Fruit fly (Drosophila melanogaster) whole organism, embryonic: Measurements from ENCODE around the gene CG31538.

Experiments
- Blimp-1 ChIP-seq: fragments of 200-800 bp; sonication (Bioruptor generic); optimal IDR thresholded peaks from 3 replicates; lab custom pipeline; 2018; ENCODE audit warnings: missing biosample characterization, missing genetic modification characterization, mild to moderate bottlenecking, moderate library complexity, missing genetic modification reagents
- C15 ChIP-seq: fragments of 200-800 bp; sonication (Bioruptor generic); IDR thresholded peaks from 3 replicates; pipeline ENCODE4 v1.3.6; 2022; ENCODE audit warnings: missing biosample characterization, missing genetic modification characterization
- CG10431 ChIP-seq: fragments of 200-800 bp; sonication (Bioruptor generic); optimal IDR thresholded peaks from 3 replicates; lab custom pipeline; 2018; ENCODE audit warnings: missing biosample characterization, mild to moderate bottlenecking, missing genetic modification characterization
- CG10462 ChIP-seq: fragments of 200-800 bp; sonication (Bioruptor generic); optimal IDR thresholded peaks from 2 replicates; lab custom pipeline; 2016; ENCODE audit warnings: missing biosample characterization, missing genetic modification characterization
- CG11504 ChIP-seq: fragments of 200-800 bp; sonication (Bioruptor generic); optimal IDR thresholded peaks from 3 replicates; lab custom pipeline; 2019; ENCODE audit warnings: missing biosample characterization, mild to moderate bottlenecking, missing genetic modification characterization, moderate library complexity
- CG12104 ChIP-seq: fragments of 200-800 bp; sonication (Bioruptor generic); optimal IDR thresholded peaks from 3 replicates; lab custom pipeline; 2016; ENCODE audit warnings: missing biosample characterization, missing genetic modification characterization
- CG14710 ChIP-seq: fragments of 200-800 bp; sonication (Bioruptor generic); optimal IDR thresholded peaks from 3 replicates; lab custom pipeline; 2019; ENCODE audit warnings: missing biosample characterization, mild to moderate bottlenecking, missing genetic modification characterization, moderate library complexity
- CG15011 ChIP-seq: fragments of 200-800 bp; sonication (Bioruptor generic); optimal IDR thresholded peaks from 3 replicates; lab custom pipeline; 2018; ENCODE audit warnings: missing biosample characterization, mild to moderate bottlenecking, missing genetic modification characterization
- CG17568 ChIP-seq: fragments of 200-800 bp; sonication (Bioruptor generic); optimal IDR thresholded peaks from 2 replicates; lab custom pipeline; 2018; ENCODE audit warnings: missing biosample characterization, mild to moderate bottlenecking, missing genetic modification characterization, moderate library complexity
- CG18476 ChIP-seq: fragments of 200-800 bp; sonication (Bioruptor generic); optimal IDR thresholded peaks from 2 replicates; lab custom pipeline; 2016; ENCODE audit warnings: missing biosample characterization, mild to moderate bottlenecking, missing genetic modification characterization
- CG18599 ChIP-seq: fragments of 200-800 bp; sonication (Bioruptor generic); optimal IDR thresholded peaks from 3 replicates; lab custom pipeline; 2017; ENCODE audit warnings: missing biosample characterization, missing genetic modification characterization, mild to moderate bottlenecking, moderate library complexity, missing genetic modification reagents
- CG2202 ChIP-seq: fragments of 200-800 bp; sonication (Bioruptor generic); optimal IDR thresholded peaks from 2 replicates; lab custom pipeline; 2018; ENCODE audit warnings: missing biosample characterization, mild to moderate bottlenecking, missing genetic modification characterization
- CG2875 ChIP-seq: fragments of 200-800 bp; sonication (Bioruptor generic); optimal IDR thresholded peaks from 2 replicates; lab custom pipeline; 2017; ENCODE audit warnings: missing biosample characterization, mild to moderate bottlenecking, missing genetic modification characterization, missing genetic modification reagents
- CG3281 ChIP-seq: fragments of 200-800 bp; sonication (Bioruptor generic); optimal IDR thresholded peaks from 3 replicates; lab custom pipeline; 2017; ENCODE audit warnings: missing biosample characterization, mild to moderate bottlenecking, missing genetic modification characterization
- CG6175 ChIP-seq: fragments of 200-800 bp; sonication (Bioruptor generic); IDR thresholded peaks from 3 replicates; pipeline ENCODE4 v1.3.6; 2022; ENCODE audit warnings: missing biosample characterization, missing genetic modification characterization
- CG6689 ChIP-seq: fragments of 200-800 bp; sonication (Bioruptor generic); IDR thresholded peaks from 2 replicates; pipeline ENCODE4 v1.3.6; 2022; ENCODE audit warnings: missing biosample characterization, missing genetic modification characterization
- CG6791 ChIP-seq: fragments of 200-800 bp; sonication (Bioruptor generic); IDR thresholded peaks from 3 replicates; pipeline ENCODE4 v1.3.6; 2022; ENCODE audit warnings: missing biosample characterization, missing genetic modification characterization; ENCODE audit not compliant: partially characterized antibody
- CG7745 ChIP-seq: fragments of 200-800 bp; sonication (Bioruptor generic); optimal IDR thresholded peaks from 2 replicates; lab custom pipeline; 2018; ENCODE audit warnings: missing biosample characterization, mild to moderate bottlenecking, missing genetic modification characterization, moderate library complexity
- CG7928 ChIP-seq: fragments of 200-800 bp; sonication (Bioruptor generic); optimal IDR thresholded peaks from 2 replicates; lab custom pipeline; 2017; ENCODE audit warnings: missing biosample characterization, mild to moderate bottlenecking, missing genetic modification characterization
- CG8290 ChIP-seq, 3 experiments: fragments of 200-800 bp; sonication (Bioruptor generic); optimal IDR thresholded peaks; 2 replicates each; lab custom pipeline; 2016 to 2019; ENCODE audit warnings: missing biosample characterization in 3 of 3, missing genetic modification characterization in 3 of 3, mild to moderate bottlenecking in 2 of 3, moderate library complexity in 1 of 3
- CkIIα-i1 ChIP-seq: fragments of 200-800 bp; sonication (Bioruptor generic); IDR thresholded peaks from 2 replicates; pipeline ENCODE4 v1.3.6; 2022; ENCODE audit warnings: missing biosample characterization, missing genetic modification characterization
- D ChIP-seq, 2 experiments: fragments of 200-800 bp in 1 of 2; fragments of >200 bp in 1 of 2; sonication (Bioruptor generic) in 1 of 2; optimal IDR thresholded peaks; 2 replicates in 1 of 2; 3 replicates in 1 of 2; lab custom pipeline; 2017; ENCODE audit warnings: mild to moderate bottlenecking in 1 of 2, missing biosample characterization in 1 of 2, missing genetic modification characterization in 1 of 2, missing genetic modification reagents in 1 of 2
- Dip3 ChIP-seq: fragments of 200-800 bp; sonication (Bioruptor generic); optimal IDR thresholded peaks from 3 replicates; lab custom pipeline; 2016; ENCODE audit warnings: missing biosample characterization, missing genetic modification characterization
- E2f1 ChIP-seq: fragments of 200-800 bp; sonication (Bioruptor generic); IDR thresholded peaks from 2 replicates; pipeline ENCODE4 v1.3.6; 2022; ENCODE audit warnings: missing biosample characterization, missing genetic modification characterization
- Ets97D ChIP-seq: fragments of 200-800 bp; sonication (Bioruptor generic); optimal IDR thresholded peaks from 3 replicates; lab custom pipeline; 2016; ENCODE audit warnings: missing biosample characterization, missing genetic modification characterization
- Hsf ChIP-seq: fragments of 200-800 bp; sonication (Bioruptor generic); optimal IDR thresholded peaks from 3 replicates; lab custom pipeline; 2016; ENCODE audit warnings: missing biosample characterization, missing genetic modification characterization
- NC2β ChIP-seq: fragments of 200-800 bp; sonication (Bioruptor generic); optimal IDR thresholded peaks from 2 replicates; lab custom pipeline; 2016; ENCODE audit warnings: missing biosample characterization, missing genetic modification characterization
- Nf-YC ChIP-seq: fragments of 200-800 bp; optimal IDR thresholded peaks from 3 replicates; lab custom pipeline; 2019; ENCODE audit warnings: missing biosample characterization, mild to moderate bottlenecking, missing genetic modification characterization, moderate library complexity
- Poxn ChIP-seq: fragments of 200-800 bp; sonication (Bioruptor generic); IDR thresholded peaks from 2 replicates; pipeline ENCODE4 v1.3.6; 2022; ENCODE audit warnings: missing biosample characterization, missing genetic modification characterization
- Sry-β ChIP-seq: fragments of 200-800 bp; sonication (Bioruptor generic); optimal IDR thresholded peaks from 2 replicates; lab custom pipeline; 2018; ENCODE audit warnings: missing biosample characterization, mild to moderate bottlenecking, missing genetic modification characterization, moderate library complexity
- Stat92E ChIP-seq, 3 experiments: fragments of >200 bp in 2 of 3; fragments of 200-800 bp in 1 of 3; sonication (Bioruptor generic) in 1 of 3; optimal IDR thresholded peaks; 2 replicates each; lab custom pipeline; 2017 to 2019; ENCODE audit warnings: missing biosample characterization in 3 of 3, missing genetic modification characterization in 3 of 3, mild to moderate bottlenecking in 1 of 3, moderate library complexity in 1 of 3
- Trl ChIP-seq, 3 experiments: fragments of >200 bp in 2 of 3; fragments of 200-800 bp in 1 of 3; sonication (Bioruptor generic) in 1 of 3; optimal IDR thresholded peaks; 2 replicates in 1 of 3; 3 replicates in 2 of 3; lab custom pipeline; 2016 to 2017; ENCODE audit warnings: missing biosample characterization in 1 of 3, missing genetic modification characterization in 1 of 3
- al ChIP-seq: fragments of 200-800 bp; sonication (Bioruptor generic); IDR thresholded peaks from 2 replicates; pipeline ENCODE4 v1.3.6; 2022; ENCODE audit warnings: missing biosample characterization, missing genetic modification characterization
- ci ChIP-seq: fragments of 200-800 bp; sonication (Bioruptor generic); IDR thresholded peaks from 3 replicates; pipeline ENCODE4 v1.3.6; 2022; ENCODE audit warnings: missing biosample characterization, missing genetic modification characterization
- eve ChIP-seq, 2 experiments: fragments of >200 bp; optimal IDR thresholded peaks; 2 replicates each; lab custom pipeline; 2017; ENCODE audit warnings: missing biosample characterization in 2 of 2, missing genetic modification characterization in 2 of 2
- fd102C ChIP-seq: fragments of 200-800 bp; sonication (Bioruptor generic); optimal IDR thresholded peaks from 2 replicates; lab custom pipeline; 2018; ENCODE audit warnings: missing biosample characterization, mild to moderate bottlenecking, missing genetic modification characterization, moderate library complexity
- kni ChIP-seq: fragments of 200-800 bp; sonication (Bioruptor generic); optimal IDR thresholded peaks from 3 replicates; lab custom pipeline; 2017; ENCODE audit warnings: mild to moderate bottlenecking, missing biosample characterization, missing genetic modification reagents, missing genetic modification characterization
- nom ChIP-seq: fragments of 200-800 bp; sonication (Bioruptor generic); optimal IDR thresholded peaks from 2 replicates; lab custom pipeline; 2017; ENCODE audit warnings: missing biosample characterization, missing genetic modification characterization, mild to moderate bottlenecking, moderate library complexity, missing genetic modification reagents
- oc ChIP-seq: fragments of 200-800 bp; sonication (Bioruptor generic); optimal IDR thresholded peaks from 2 replicates; lab custom pipeline; 2018; ENCODE audit warnings: missing biosample characterization, mild to moderate bottlenecking, missing genetic modification characterization, moderate library complexity
- pfk ChIP-seq: fragments of 200-800 bp; sonication (Bioruptor generic); optimal IDR thresholded peaks from 2 replicates; lab custom pipeline; 2018; ENCODE audit warnings: missing biosample characterization, mild to moderate bottlenecking, missing genetic modification characterization, moderate library complexity
- pum ChIP-seq: fragments of 200-800 bp; sonication (Bioruptor generic); optimal IDR thresholded peaks from 2 replicates; lab custom pipeline; 2016; ENCODE audit warnings: missing biosample characterization, missing genetic modification characterization
- salm ChIP-seq: fragments of 200-800 bp; sonication (Bioruptor generic); optimal IDR thresholded peaks from 2 replicates; lab custom pipeline; 2018; ENCODE audit warnings: missing biosample characterization, mild to moderate bottlenecking, missing genetic modification characterization
- schlank ChIP-seq: fragments of 200-800 bp; sonication (Bioruptor generic); optimal IDR thresholded peaks from 2 replicates; lab custom pipeline; 2018; ENCODE audit warnings: missing biosample characterization, mild to moderate bottlenecking, missing genetic modification characterization
- sens-2 ChIP-seq: fragments of 200-800 bp; sonication (Bioruptor generic); IDR thresholded peaks from 2 replicates; pipeline ENCODE4 v1.3.6; 2022; ENCODE audit warnings: missing biosample characterization, missing genetic modification characterization
- sqz ChIP-seq: fragments of 200-800 bp; sonication (Bioruptor generic); optimal IDR thresholded peaks from 3 replicates; lab custom pipeline; 2018; ENCODE audit warnings: missing biosample characterization, mild to moderate bottlenecking, missing genetic modification characterization
- stc ChIP-seq: fragments of 200-800 bp; sonication (Bioruptor generic); IDR thresholded peaks from 2 replicates; pipeline ENCODE4 v1.3.6; 2022; ENCODE audit warnings: missing biosample characterization, missing genetic modification characterization
- trem ChIP-seq: fragments of 200-800 bp; optimal IDR thresholded peaks from 3 replicates; lab custom pipeline; 2019; ENCODE audit warnings: missing biosample characterization, mild to moderate bottlenecking, missing genetic modification characterization, moderate library complexity

CG31538 gene

DNA sequence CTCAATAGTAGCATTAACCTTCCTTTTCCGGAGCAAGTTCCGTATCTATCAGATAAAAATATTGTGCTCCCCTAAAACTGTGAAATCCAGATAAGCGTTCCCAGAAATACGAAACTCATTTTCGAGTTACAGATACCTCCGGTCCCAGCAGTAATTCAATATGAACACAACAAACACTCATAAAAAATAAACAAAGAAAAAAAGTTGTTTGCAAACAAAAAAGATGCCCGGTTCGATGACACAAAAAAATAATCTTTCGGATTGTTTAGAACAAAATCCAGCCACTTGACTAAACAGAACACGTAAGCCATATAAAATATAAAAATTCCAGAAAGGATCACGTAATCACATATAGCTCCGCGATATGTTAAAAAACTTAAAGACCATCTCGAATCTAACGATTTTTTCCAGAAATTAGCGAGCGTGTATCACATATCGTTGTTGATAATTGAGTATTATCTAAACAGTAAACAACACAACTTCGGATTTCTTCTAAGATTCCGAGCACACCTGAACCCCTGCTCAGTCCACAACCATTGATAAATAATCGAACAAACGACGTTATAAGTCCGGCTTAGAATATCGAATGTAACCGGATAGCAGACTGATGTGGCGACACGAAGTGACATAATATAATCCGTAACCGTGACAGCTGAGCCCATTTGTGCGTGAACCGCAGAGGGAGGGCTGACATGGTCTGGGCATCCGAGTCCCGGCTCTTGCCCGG lies 41.6 kb upstream of the CG31538 start (continued):
- peak; percentile 36; the same call in 1 of the 2 replicates for TF ChIP-seq sens-2 (GFP tag; lab: Robert Waterston, UW)
- TF ChIP-seq pfk (GFP tag; lab: Kevin White, UChicago): no peak
- TF ChIP-seq ci: peak; percentile 53; the same call in 2 of the 3 replicates
- no peak for TF ChIP-seq D (optimal IDR thresholded peaks at IDR 0.05; lab: Kevin White, UChicago)
- peak; percentile 58 for TF ChIP-seq D (GFP tag; optimal IDR thresholded peaks at IDR 0.05; lab: Kevin White, UChicago)
- no peak for TF ChIP-seq CG6175 (GFP tag; lab: Robert Waterston, UW)
- peak in 1 of 3 experiments; percentile 78 for TF ChIP-seq Stat92E (GFP tag; optimal IDR thresholded peaks at IDR 0.05; lab: Kevin White, UChicago)
- no peak for TF ChIP-seq schlank (tag; lab: Kevin White, UChicago)
- peak; percentile 60 for TF ChIP-seq CG14710 (tag; lab: Kevin White, UChicago)
- TF ChIP-seq CG7745 (tag; lab: Kevin White, UChicago): peak; percentile 85
- peak; percentile 58 for TF ChIP-seq CG12104
- no peak for TF ChIP-seq Sry-β (GFP tag; lab: Kevin White, UChicago)
- peak; percentile 82 for TF ChIP-seq sqz (GFP tag; lab: Kevin White, UChicago)
- peak; percentile 0 for TF ChIP-seq Hsf (GFP tag; lab: Kevin White, UChicago)
- TF ChIP-seq CG10462: peak; percentile 27
- TF ChIP-seq CG18599 (GFP tag; lab: Kevin White, UChicago): peak; percentile 55
- no peak for TF ChIP-seq stc (GFP tag; lab: Robert Waterston, UW)
- TF ChIP-seq CG18476 (GFP tag; lab: Kevin White, UChicago): peak; percentile 13
- TF ChIP-seq oc (tag; lab: Kevin White, UChicago): peak; percentile 75
- peak; percentile 40 for TF ChIP-seq kni (GFP tag; lab: Kevin White, UChicago)
- TF ChIP-seq CG10431 (GFP tag; lab: Kevin White, UChicago): peak; percentile 15
- peak; percentile 79 for TF ChIP-seq CG17568 (GFP tag; lab: Kevin White, UChicago)
- peak; percentile 46 for TF ChIP-seq NC2β (GFP tag; lab: Kevin White, UChicago)
- no peak for TF ChIP-seq Dip3 (GFP tag; lab: Kevin White, UChicago)
- peak; percentile 30 for TF ChIP-seq trem (tag; lab: Kevin White, UChicago)
- peak; percentile 81 for TF ChIP-seq CG2202 (tag; lab: Kevin White, UChicago)
- TF ChIP-seq CG2875: peak; percentile 68
- TF ChIP-seq CG15011 (GFP tag; lab: Kevin White, UChicago): peak; percentile 33
- peak; percentile 14 for TF ChIP-seq CG3281 (GFP tag; lab: Kevin White, UChicago)
- TF ChIP-seq al (GFP tag; lab: Robert Waterston, UW): no peak
- peak; percentile 50 for TF ChIP-seq Blimp-1 (GFP tag; lab: Kevin White, UChicago)
- TF ChIP-seq pum (GFP tag; lab: Kevin White, UChicago): no peak
- no peak for TF ChIP-seq Trl (optimal IDR thresholded peaks at IDR 0.05; lab: Kevin White, UChicago)
- TF ChIP-seq Trl (GFP tag; optimal IDR thresholded peaks at IDR 0.05; lab: Kevin White, UChicago): peak; percentile 47
- TF ChIP-seq salm (tag; lab: Kevin White, UChicago): no peak

DNA sequence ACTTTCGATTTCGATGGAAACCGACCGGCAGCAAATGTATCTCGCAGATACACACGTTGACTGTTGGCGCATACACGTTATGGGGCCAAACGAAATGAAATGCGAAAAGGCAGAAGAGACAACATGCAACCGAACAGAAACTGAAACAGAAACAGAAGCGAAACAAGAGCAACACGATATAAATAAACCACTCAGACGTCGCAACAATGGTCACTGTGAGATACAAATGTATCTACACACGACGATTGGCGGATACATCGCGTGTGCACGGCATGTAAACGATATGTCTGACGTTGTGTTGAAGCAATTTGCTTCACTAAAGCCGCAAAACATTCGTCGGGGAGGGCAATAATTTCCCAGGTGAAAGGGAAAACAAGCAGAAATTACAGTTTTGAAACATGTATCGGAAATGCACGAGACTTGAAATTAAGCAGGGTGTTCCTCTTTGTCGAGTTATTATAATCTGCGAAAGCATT lies 40.1 kb upstream of the CG31538 start:
- TF ChIP-seq Ets97D (GFP tag; lab: Kevin White, UChicago): no peak
- no peak for TF ChIP-seq CG7928 (GFP tag; lab: Kevin White, UChicago)
- TF ChIP-seq CkIIα-i1: no peak
- TF ChIP-seq eve (GFP tag; optimal IDR thresholded peaks at IDR 0.05; lab: Kevin White, UChicago): peak in 1 of 2 experiments; percentile 54
- TF ChIP-seq E2f1 (GFP tag; lab: Robert Waterston, UW): no peak
- no peak for TF ChIP-seq CG6791 (GFP tag; lab: Robert Waterston, UW)
- TF ChIP-seq pfk (GFP tag; lab: Kevin White, UChicago): peak; percentile 1
- TF ChIP-seq Nf-YC: no peak
- peak; percentile 36 for TF ChIP-seq nom (GFP tag; lab: Kevin White, UChicago)
- no peak for TF ChIP-seq Poxn (GFP tag; lab: Robert Waterston, UW)
- TF ChIP-seq C15 (GFP tag; lab: Robert Waterston, UW): no peak
- TF ChIP-seq fd102C (GFP tag; lab: Kevin White, UChicago): no peak
- no peak for TF ChIP-seq CG8290 (GFP tag; optimal IDR thresholded peaks at IDR 0.05; lab: Kevin White, UChicago)
- no peak for TF ChIP-seq CG8290 (tag; optimal IDR thresholded peaks at IDR 0.05; lab: Kevin White, UChicago)
- no peak for TF ChIP-seq CG6689 (GFP tag; lab: Robert Waterston, UW)
- TF ChIP-seq CG11504: peak; percentile 94
- TF ChIP-seq Blimp-1 (GFP tag; lab: Kevin White, UChicago): peak; percentile 93
